Fruit fly (Drosophila melanogaster) whole organism, embryonic: Measurements from ENCODE around the gene ACXA.
A peak's percentile ranks its signal among the peaks of the same experiment; 100 is the strongest.

Experiments
- ATbp ChIP-seq: fragments of 200-800 bp; sonication (Bioruptor generic); optimal IDR thresholded peaks from 2 replicates; lab custom pipeline; 2017; ENCODE audit warnings: missing biosample characterization, mild to moderate bottlenecking, missing genetic modification characterization, missing genetic modification reagents
- Atf-2 ChIP-seq: fragments of 200-800 bp; sonication (Bioruptor generic); optimal IDR thresholded peaks from 2 replicates; lab custom pipeline; 2016; ENCODE audit warnings: missing biosample characterization, missing genetic modification characterization
- Blimp-1 ChIP-seq: fragments of 200-800 bp; sonication (Bioruptor generic); optimal IDR thresholded peaks from 3 replicates; lab custom pipeline; 2018; ENCODE audit warnings: missing biosample characterization, missing genetic modification characterization, mild to moderate bottlenecking, moderate library complexity, missing genetic modification reagents
- BtbVII ChIP-seq: fragments of 200-800 bp; sonication (Bioruptor generic); optimal IDR thresholded peaks from 3 replicates; lab custom pipeline; 2017; ENCODE audit warnings: missing biosample characterization, mild to moderate bottlenecking, missing genetic modification characterization
- C15 ChIP-seq: fragments of 200-800 bp; sonication (Bioruptor generic); IDR thresholded peaks from 3 replicates; pipeline ENCODE4 v1.3.6; 2022; ENCODE audit warnings: missing biosample characterization, missing genetic modification characterization
- CG10366 ChIP-seq: fragments of 200-800 bp; sonication (Bioruptor generic); IDR thresholded peaks from 2 replicates; pipeline ENCODE4 v1.3.6; 2022; ENCODE audit warnings: missing biosample characterization, missing genetic modification characterization
- CG10543 ChIP-seq: fragments of 200-800 bp; sonication (Bioruptor generic); optimal IDR thresholded peaks from 3 replicates; lab custom pipeline; 2017; ENCODE audit warnings: missing biosample characterization, mild to moderate bottlenecking, missing genetic modification characterization, moderate library complexity
- CG10565 ChIP-seq: fragments of 200-800 bp; sonication (Bioruptor generic); optimal IDR thresholded peaks from 3 replicates; lab custom pipeline; 2016; ENCODE audit warnings: missing biosample characterization, mild to moderate bottlenecking, missing genetic modification characterization
- CG10959 ChIP-seq: fragments of 200-800 bp; sonication (Bioruptor generic); IDR thresholded peaks from 2 replicates; pipeline ENCODE4 v1.3.6; 2022; ENCODE audit warnings: missing biosample characterization, missing genetic modification characterization
- CG13123 ChIP-seq: fragments of 200-800 bp; sonication (Bioruptor generic); optimal IDR thresholded peaks from 2 replicates; lab custom pipeline; 2016; ENCODE audit warnings: missing biosample characterization, missing genetic modification characterization
- CG14050 ChIP-seq: fragments of 200-800 bp; sonication (Bioruptor generic); IDR thresholded peaks from 3 replicates; pipeline ENCODE4 v1.3.6; 2022; ENCODE audit warnings: missing biosample characterization, missing genetic modification characterization
- CG14441 ChIP-seq: fragments of 200-800 bp; sonication (Bioruptor generic); IDR thresholded peaks from 2 replicates; pipeline ENCODE4 v1.3.6; 2022; ENCODE audit warnings: missing biosample characterization, missing genetic modification characterization
- CG17802 ChIP-seq: fragments of 200-800 bp; sonication (Bioruptor generic); optimal IDR thresholded peaks from 2 replicates; lab custom pipeline; 2018; ENCODE audit warnings: missing biosample characterization, mild to moderate bottlenecking, missing genetic modification characterization, moderate library complexity
- CG30403 ChIP-seq: fragments of 200-800 bp; sonication (Bioruptor generic); optimal IDR thresholded peaks from 3 replicates; lab custom pipeline; 2016; ENCODE audit warnings: missing biosample characterization, missing genetic modification characterization
- CG34422 ChIP-seq: fragments of 200-800 bp; sonication (Bioruptor generic); IDR thresholded peaks from 3 replicates; pipeline ENCODE4 v1.3.6; 2022; ENCODE audit warnings: missing biosample characterization, missing genetic modification characterization
- CG4730 ChIP-seq: fragments of 200-800 bp; sonication (Bioruptor generic); IDR thresholded peaks from 2 replicates; pipeline ENCODE4 v1.3.6; 2022; ENCODE audit warnings: missing biosample characterization, missing genetic modification characterization
- CG4820 ChIP-seq: fragments of 200-800 bp; sonication (Bioruptor generic); optimal IDR thresholded peaks from 3 replicates; lab custom pipeline; 2016; ENCODE audit warnings: missing biosample characterization, missing genetic modification characterization
- CG5245 ChIP-seq: fragments of 200-800 bp; sonication (Bioruptor generic); optimal IDR thresholded peaks from 3 replicates; lab custom pipeline; 2016; ENCODE audit warnings: missing biosample characterization, missing genetic modification characterization
- CG6654 ChIP-seq: fragments of 200-800 bp; sonication (Bioruptor generic); optimal IDR thresholded peaks from 2 replicates; lab custom pipeline; 2017; ENCODE audit warnings: missing biosample characterization, mild to moderate bottlenecking, missing genetic modification characterization
- CG6813 ChIP-seq: fragments of 200-800 bp; sonication (Bioruptor generic); optimal IDR thresholded peaks from 2 replicates; lab custom pipeline; 2017; ENCODE audit warnings: missing biosample characterization, missing genetic modification characterization, mild to moderate bottlenecking, moderate library complexity, missing genetic modification reagents
- CG7357 ChIP-seq: fragments of 200-800 bp; sonication (Bioruptor generic); IDR thresholded peaks from 3 replicates; pipeline ENCODE4 v1.3.6; 2022; ENCODE audit warnings: missing biosample characterization, missing genetic modification characterization
- CG8765 ChIP-seq: fragments of 200-800 bp; sonication (Bioruptor generic); IDR thresholded peaks from 2 replicates; pipeline ENCODE4 v1.3.6; 2022; ENCODE audit warnings: missing biosample characterization, missing genetic modification characterization
- CG9727 ChIP-seq: fragments of 200-800 bp; sonication (Bioruptor generic); optimal IDR thresholded peaks from 3 replicates; lab custom pipeline; 2017; ENCODE audit warnings: missing biosample characterization, mild to moderate bottlenecking, missing genetic modification characterization
- CG9797 ChIP-seq: fragments of 200-800 bp; sonication (Bioruptor generic); optimal IDR thresholded peaks from 3 replicates; lab custom pipeline; 2018; ENCODE audit warnings: missing biosample characterization, mild to moderate bottlenecking, missing genetic modification characterization
- Chrac-16 ChIP-seq: fragments of 200-800 bp; sonication (Bioruptor generic); optimal IDR thresholded peaks from 3 replicates; lab custom pipeline; 2016; ENCODE audit warnings: missing biosample characterization, missing genetic modification characterization
- Dp ChIP-seq: fragments of 200-800 bp; sonication (Bioruptor generic); optimal IDR thresholded peaks from 2 replicates; lab custom pipeline; 2018; ENCODE audit warnings: missing biosample characterization, mild to moderate bottlenecking, missing genetic modification characterization, moderate library complexity
- Dref ChIP-seq: fragments of 200-800 bp; sonication (Bioruptor generic); IDR thresholded peaks from 2 replicates; pipeline ENCODE4 v1.3.6; 2022; ENCODE audit warnings: missing biosample characterization, missing genetic modification characterization
- HLH3B ChIP-seq: fragments of 200-800 bp; sonication (Bioruptor generic); IDR thresholded peaks from 2 replicates; pipeline ENCODE4 v1.3.6; 2022; ENCODE audit warnings: missing biosample characterization, missing genetic modification characterization
- HmgD ChIP-seq: fragments of 200-800 bp; sonication (Bioruptor generic); optimal IDR thresholded peaks from 3 replicates; lab custom pipeline; 2016; ENCODE audit warnings: missing biosample characterization, missing genetic modification characterization
- Jarid2 ChIP-seq: fragments of 200-800 bp; sonication (Bioruptor generic); optimal IDR thresholded peaks from 3 replicates; lab custom pipeline; 2017; ENCODE audit warnings: mild to moderate bottlenecking, missing biosample characterization, missing genetic modification reagents, missing genetic modification characterization
- Meics ChIP-seq: fragments of 200-800 bp; sonication (Bioruptor generic); optimal IDR thresholded peaks from 2 replicates; lab custom pipeline; 2017; ENCODE audit warnings: missing biosample characterization, mild to moderate bottlenecking, missing genetic modification characterization
- Sox100B ChIP-seq: fragments of 200-800 bp; sonication (Bioruptor generic); optimal IDR thresholded peaks from 3 replicates; lab custom pipeline; 2018; ENCODE audit warnings: missing biosample characterization, mild to moderate bottlenecking, missing genetic modification characterization
- Vsx1 ChIP-seq: fragments of 200-800 bp; sonication (Bioruptor generic); optimal IDR thresholded peaks from 2 replicates; lab custom pipeline; 2017; ENCODE audit warnings: missing biosample characterization, mild to moderate bottlenecking, missing genetic modification characterization, missing genetic modification reagents
- al ChIP-seq: fragments of 200-800 bp; sonication (Bioruptor generic); IDR thresholded peaks from 2 replicates; pipeline ENCODE4 v1.3.6; 2022; ENCODE audit warnings: missing biosample characterization, missing genetic modification characterization
- ase ChIP-seq: fragments of 200-800 bp; sonication (Bioruptor generic); IDR thresholded peaks from 3 replicates; pipeline ENCODE4 v1.3.6; 2022; ENCODE audit warnings: missing biosample characterization, missing genetic modification characterization
- bab2 ChIP-seq: fragments of 200-800 bp; sonication (Bioruptor generic); optimal IDR thresholded peaks from 2 replicates; lab custom pipeline; 2016; ENCODE audit warnings: missing biosample characterization, missing genetic modification characterization
- cad ChIP-seq: fragments of >200 bp; optimal IDR thresholded peaks from 2 replicates; lab custom pipeline; 2017; ENCODE audit warnings: missing biosample characterization, missing genetic modification characterization
- ci ChIP-seq: fragments of 200-800 bp; sonication (Bioruptor generic); IDR thresholded peaks from 3 replicates; pipeline ENCODE4 v1.3.6; 2022; ENCODE audit warnings: missing biosample characterization, missing genetic modification characterization
- en ChIP-seq: fragments of 200-800 bp; sonication (Bioruptor generic); optimal IDR thresholded peaks from 2 replicates; lab custom pipeline; 2016; ENCODE audit warnings: missing biosample characterization, missing genetic modification characterization
- fd64A ChIP-seq: fragments of 200-800 bp; sonication (Bioruptor generic); optimal IDR thresholded peaks from 3 replicates; lab custom pipeline; 2018; ENCODE audit warnings: missing biosample characterization, mild to moderate bottlenecking, missing genetic modification characterization
- lov ChIP-seq, 2 experiments: fragments of 200-800 bp in 1 of 2; fragments of >200 bp in 1 of 2; sonication (Bioruptor generic) in 1 of 2; IDR thresholded peaks in 1 of 2; optimal IDR thresholded peaks in 1 of 2; 2 replicates in 1 of 2; 3 replicates in 1 of 2; pipeline versions ENCODE4 v1.3.6 to Lab custom; 2017 to 2022; ENCODE audit warnings: missing biosample characterization in 1 of 2, missing genetic modification characterization in 1 of 2
- mam ChIP-seq: fragments of 200-800 bp; sonication (Bioruptor generic); optimal IDR thresholded peaks from 3 replicates; lab custom pipeline; 2016; ENCODE audit warnings: missing biosample characterization, missing genetic modification characterization
- oc ChIP-seq: fragments of 200-800 bp; sonication (Bioruptor generic); optimal IDR thresholded peaks from 2 replicates; lab custom pipeline; 2018; ENCODE audit warnings: missing biosample characterization, mild to moderate bottlenecking, missing genetic modification characterization, moderate library complexity
- onecut ChIP-seq: fragments of 200-800 bp; sonication (Bioruptor generic); IDR thresholded peaks from 2 replicates; pipeline ENCODE4 v1.3.6; 2022; ENCODE audit warnings: missing biosample characterization, missing genetic modification characterization
- pzg ChIP-seq: fragments of 200-800 bp; sonication (Bioruptor generic); optimal IDR thresholded peaks from 3 replicates; lab custom pipeline; 2018; ENCODE audit warnings: missing biosample characterization, mild to moderate bottlenecking, missing genetic modification characterization, moderate library complexity
- rib ChIP-seq: fragments of 200-800 bp; sonication (Bioruptor generic); IDR thresholded peaks from 2 replicates; pipeline ENCODE4 v1.3.6; 2022; ENCODE audit warnings: missing biosample characterization, missing genetic modification characterization
- sens-2 ChIP-seq: fragments of 200-800 bp; sonication (Bioruptor generic); IDR thresholded peaks from 2 replicates; pipeline ENCODE4 v1.3.6; 2022; ENCODE audit warnings: missing biosample characterization, missing genetic modification characterization
- seq ChIP-seq: fragments of 200-800 bp; sonication (Bioruptor generic); IDR thresholded peaks from 2 replicates; pipeline ENCODE4 v1.3.6; 2022; ENCODE audit warnings: missing biosample characterization, missing genetic modification characterization
- so ChIP-seq: fragments of 200-800 bp; sonication (Bioruptor generic); IDR thresholded peaks from 3 replicates; pipeline ENCODE4 v1.3.6; 2022; ENCODE audit warnings: missing biosample characterization, missing genetic modification characterization
- ssp ChIP-seq: fragments of 200-800 bp; sonication (Bioruptor generic); IDR thresholded peaks from 2 replicates; pipeline ENCODE4 v1.3.6; 2022; ENCODE audit warnings: missing biosample characterization, missing genetic modification characterization
- toy ChIP-seq: fragments of 200-800 bp; sonication (Bioruptor generic); IDR thresholded peaks from 2 replicates; pipeline ENCODE4 v1.3.6; 2022; ENCODE audit warnings: missing biosample characterization, missing genetic modification characterization
- ttk ChIP-seq: fragments of 200-800 bp; sonication (Bioruptor generic); IDR thresholded peaks from 2 replicates; pipeline ENCODE4 v2.1.2; 2022; ENCODE audit warnings: missing biosample characterization, missing genetic modification characterization
- twi ChIP-seq: fragments of 200-800 bp; optimal IDR thresholded peaks from 2 replicates; lab custom pipeline; 2019; ENCODE audit warnings: missing biosample characterization, mild to moderate bottlenecking, missing genetic modification characterization, moderate library complexity

The ACXA gene

dm6 chr2L:12950682-12951081 is 29.8 kb downstream of the ACXA start (continued):
- TF ChIP-seq CG30403 = peak; percentile 9
- TF ChIP-seq twi (tag; lab: Kevin White, UChicago) = no peak
- no peak for TF ChIP-seq onecut
- no peak for TF ChIP-seq HmgD (GFP tag; lab: Kevin White, UChicago)
- no peak for TF ChIP-seq CG10565 (GFP tag; lab: Kevin White, UChicago)
- peak; percentile 19 for TF ChIP-seq Meics
- no peak for TF ChIP-seq CG4730 (GFP tag; lab: Robert Waterston, UW)
- TF ChIP-seq Jarid2 (GFP tag; lab: Kevin White, UChicago) = no peak
- TF ChIP-seq ttk (GFP tag; lab: Robert Waterston, UW) = peak; percentile 39; the same call in 1 of the 2 replicates
- TF ChIP-seq CG9797 (GFP tag; lab: Kevin White, UChicago) = no peak
- TF ChIP-seq lov (optimal IDR thresholded peaks at IDR 0.05; lab: Kevin White, UChicago) = no peak
- TF ChIP-seq lov (GFP tag; IDR thresholded peaks at IDR 0.05; lab: Robert Waterston, UW) = no peak
- no peak for TF ChIP-seq CG4820 (GFP tag; lab: Kevin White, UChicago)
- TF ChIP-seq CG14050 (GFP tag; lab: Robert Waterston, UW) = no peak
- TF ChIP-seq CG10543 = no peak
- no peak for TF ChIP-seq ATbp (GFP tag; lab: Kevin White, UChicago)
- TF ChIP-seq pzg (GFP tag; lab: Kevin White, UChicago) = no peak
- TF ChIP-seq Dref (GFP tag; lab: Robert Waterston, UW) = no peak
- TF ChIP-seq Vsx1 (GFP tag; lab: Kevin White, UChicago) = no peak
- TF ChIP-seq CG10959 (GFP tag; lab: Robert Waterston, UW) = no peak
- no peak for TF ChIP-seq BtbVII (GFP tag; lab: Kevin White, UChicago)
- no peak for TF ChIP-seq Dp (GFP tag; lab: Kevin White, UChicago)
- TF ChIP-seq Atf-2 (GFP tag; lab: Kevin White, UChicago) = no peak
- TF ChIP-seq CG5245 (GFP tag; lab: Kevin White, UChicago) = no peak
- TF ChIP-seq CG8765 (GFP tag; lab: Robert Waterston, UW) = no peak
- TF ChIP-seq CG34422 (GFP tag; lab: Robert Waterston, UW) = no peak
- TF ChIP-seq al (GFP tag; lab: Robert Waterston, UW) = no peak
- TF ChIP-seq cad (GFP tag; lab: Kevin White, UChicago) = no peak
- no peak for TF ChIP-seq ase (GFP tag; lab: Robert Waterston, UW)
- no peak for TF ChIP-seq CG17802 (tag; lab: Kevin White, UChicago)
- TF ChIP-seq bab2 = no peak
- no peak for TF ChIP-seq mam
- no peak for TF ChIP-seq CG6654
- no peak for TF ChIP-seq oc (tag; lab: Kevin White, UChicago)
- TF ChIP-seq ci = no peak
- TF ChIP-seq rib (GFP tag; lab: Robert Waterston, UW) = no peak
- no peak for TF ChIP-seq fd64A (GFP tag; lab: Kevin White, UChicago)
- TF ChIP-seq HLH3B = 0 out of 2 replicates have a peak, but pooled peaks have one; percentile 19
- no peak for TF ChIP-seq toy (GFP tag; lab: Robert Waterston, UW)
- TF ChIP-seq sens-2 (GFP tag; lab: Robert Waterston, UW) = no peak
- no peak for TF ChIP-seq so
- peak; percentile 13; the same call in 1 of the 2 replicates for TF ChIP-seq CG14441 (GFP tag; lab: Robert Waterston, UW)
- TF ChIP-seq CG10366 (GFP tag; lab: Robert Waterston, UW) = no peak; the same call in 1 of the 2 replicates
- TF ChIP-seq C15 (GFP tag; lab: Robert Waterston, UW) = no peak
- no peak for TF ChIP-seq CG13123 (GFP tag; lab: Kevin White, UChicago)
- no peak for TF ChIP-seq Sox100B (GFP tag; lab: Kevin White, UChicago)
- TF ChIP-seq Chrac-16 (GFP tag; lab: Kevin White, UChicago) = no peak
- no peak for TF ChIP-seq en (GFP tag; lab: Kevin White, UChicago)
- TF ChIP-seq CG9727 (GFP tag; lab: Kevin White, UChicago) = no peak
- no peak for TF ChIP-seq CG7357
- no peak for TF ChIP-seq seq (GFP tag; lab: Robert Waterston, UW)
- no peak for TF ChIP-seq ssp (GFP tag; lab: Robert Waterston, UW)
- no peak for TF ChIP-seq CG6813
- no peak for TF ChIP-seq Blimp-1 (GFP tag; lab: Kevin White, UChicago)
